2 fruit fly cellular contexts compared by ENCODE assay signal in the genomic region with DNA sequence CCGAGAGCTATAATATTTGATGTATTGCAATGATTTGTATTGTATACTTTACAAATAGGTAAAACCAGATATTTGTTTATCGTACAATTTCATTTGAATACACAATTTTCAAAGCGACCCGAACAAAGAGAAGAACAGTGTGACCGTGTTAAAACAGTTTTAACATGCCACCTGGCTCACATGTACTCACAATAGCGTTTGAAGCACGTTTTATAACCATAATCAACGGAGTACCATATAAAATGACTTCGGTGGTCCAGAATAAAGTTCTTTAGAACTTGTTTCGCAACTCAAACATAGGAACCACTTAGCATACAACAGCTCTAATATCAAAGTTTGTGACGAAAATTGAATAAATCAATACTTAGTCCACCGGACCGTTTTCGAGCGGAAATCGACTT.
TF ChIP-seq lines count a peak whose summit lies in the region.

A gene (minus strand): TSS at position 150 of the 401 bp plus-strand sequence.
A gene (plus strand): TSS at position 274 of the 401 bp plus-strand sequence.

TF ChIP-seq in whole organism, adult, 20 proteins besides CTCF, POLR2A, EP300 and RAD21 (continued from another document):
- TF ChIP-seq Clk (GFP tag; optimal IDR thresholded peaks at IDR 0.05; lab: Kevin White, UChicago) (no peak), bab1 (GFP tag; optimal IDR thresholded peaks at IDR 0.05; lab: Kevin White, UChicago) (peak; percentile 22)

TF ChIP-seq in whole organism, embryonic, 481 proteins besides CTCF, POLR2A, EP300 and RAD21 (continued from another document):
- TF ChIP-seq Bdp1 (GFP tag; optimal IDR thresholded peaks at IDR 0.05; lab: Kevin White, UChicago): no peak
- peak; percentile 18 for TF ChIP-seq CG3995 (GFP tag; optimal IDR thresholded peaks at IDR 0.05; lab: Kevin White, UChicago)
- TF ChIP-seq CG34422 (GFP tag; IDR thresholded peaks at IDR 0.05; lab: Robert Waterston, UW): no peak
- TF ChIP-seq CG6654 (GFP tag; optimal IDR thresholded peaks at IDR 0.05; lab: Kevin White, UChicago): no peak
- TF ChIP-seq CG12659 (GFP tag; optimal IDR thresholded peaks at IDR 0.05; lab: Kevin White, UChicago): peak; percentile 60
- TF ChIP-seq bigmax (GFP tag; optimal IDR thresholded peaks at IDR 0.05; lab: Kevin White, UChicago): no peak
- TF ChIP-seq CG2116 (GFP tag; optimal IDR thresholded peaks at IDR 0.05; lab: Kevin White, UChicago): peak; percentile 40
- no peak for TF ChIP-seq rib (GFP tag; IDR thresholded peaks at IDR 0.05; lab: Robert Waterston, UW)
- TF ChIP-seq CG1024 (GFP tag; IDR thresholded peaks at IDR 0.05; lab: Robert Waterston, UW): peak; percentile 99
- TF ChIP-seq MESR4 (GFP tag; optimal IDR thresholded peaks at IDR 0.05; lab: Kevin White, UChicago): peak; percentile 91
- TF ChIP-seq CG33557 (GFP tag; optimal IDR thresholded peaks at IDR 0.05; lab: Kevin White, UChicago): no peak
- no peak for TF ChIP-seq sim (GFP tag; IDR thresholded peaks at IDR 0.05; lab: Robert Waterston, UW)
- TF ChIP-seq CG15514 (GFP tag; optimal IDR thresholded peaks at IDR 0.05; lab: Kevin White, UChicago): peak; percentile 95
- TF ChIP-seq CG8290 (GFP tag; optimal IDR thresholded peaks at IDR 0.05; lab: Kevin White, UChicago): no peak
- TF ChIP-seq CG8290 (tag; optimal IDR thresholded peaks at IDR 0.05; lab: Kevin White, UChicago): peak; percentile 11 to 71
- peak; percentile 14 for TF ChIP-seq mam (GFP tag; optimal IDR thresholded peaks at IDR 0.05; lab: Kevin White, UChicago)
- no peak for TF ChIP-seq CG11695 (GFP tag; IDR thresholded peaks at IDR 0.05; lab: Robert Waterston, UW)
- TF ChIP-seq Ssrp (tag; optimal IDR thresholded peaks at IDR 0.05; lab: Kevin White, UChicago): peak; percentile 15
- TF ChIP-seq onecut (GFP tag; IDR thresholded peaks at IDR 0.05; lab: Robert Waterston, UW): peak; percentile 22; the same call in 1 of the 2 replicates
- peak; percentile 11 for TF ChIP-seq cad (GFP tag; optimal IDR thresholded peaks at IDR 0.05; lab: Kevin White, UChicago)
- no peak for TF ChIP-seq CG18476 (GFP tag; optimal IDR thresholded peaks at IDR 0.05; lab: Kevin White, UChicago)
- no peak for TF ChIP-seq CG18011 (GFP tag; optimal IDR thresholded peaks at IDR 0.05; lab: Kevin White, UChicago)
- TF ChIP-seq ssp (GFP tag; IDR thresholded peaks at IDR 0.05; lab: Robert Waterston, UW): peak; percentile 99
- TF ChIP-seq eve (GFP tag; optimal IDR thresholded peaks at IDR 0.05; lab: Kevin White, UChicago): peak in 1 of 2 experiments; percentile 21
- peak; percentile 75 for TF ChIP-seq pfk (GFP tag; optimal IDR thresholded peaks at IDR 0.05; lab: Kevin White, UChicago)
- peak; percentile 52 for TF ChIP-seq CG14710 (tag; optimal IDR thresholded peaks at IDR 0.05; lab: Kevin White, UChicago)
- peak; percentile 98 for TF ChIP-seq her (GFP tag; optimal IDR thresholded peaks at IDR 0.05; lab: Kevin White, UChicago)
- TF ChIP-seq MBD-R2 (GFP tag; IDR thresholded peaks at IDR 0.05; lab: Robert Waterston, UW): peak; percentile 44; the same call in 1 of the 2 replicates
- peak; percentile 17 for TF ChIP-seq CG13424 (tag; optimal IDR thresholded peaks at IDR 0.05; lab: Kevin White, UChicago)
- peak; percentile 55 for TF ChIP-seq Sry-δ (GFP tag; optimal IDR thresholded peaks at IDR 0.05; lab: Kevin White, UChicago)
- TF ChIP-seq trem (tag; optimal IDR thresholded peaks at IDR 0.05; lab: Kevin White, UChicago): peak; percentile 19
- no peak for TF ChIP-seq Hmr (GFP tag; optimal IDR thresholded peaks at IDR 0.05; lab: Kevin White, UChicago)
- TF ChIP-seq CG18262 (tag; optimal IDR thresholded peaks at IDR 0.05; lab: Kevin White, UChicago): no peak
- TF ChIP-seq CG15479 (GFP tag; optimal IDR thresholded peaks at IDR 0.05; lab: Kevin White, UChicago): peak; percentile 65
- TF ChIP-seq CG1233 (GFP tag; optimal IDR thresholded peaks at IDR 0.05; lab: Kevin White, UChicago): no peak
- TF ChIP-seq CG13624 (GFP tag; optimal IDR thresholded peaks at IDR 0.05; lab: Kevin White, UChicago): no peak
- peak; percentile 87 for TF ChIP-seq Med (GFP tag; lab: Kevin White, UChicago)
- no peak for TF ChIP-seq tll (GFP tag; optimal IDR thresholded peaks at IDR 0.05; lab: Kevin White, UChicago)
- TF ChIP-seq repo (GFP tag; optimal IDR thresholded peaks at IDR 0.05; lab: Kevin White, UChicago): no peak
- peak; percentile 64; the same call in 2 of the 3 replicates for TF ChIP-seq CG17361 (GFP tag; IDR thresholded peaks at IDR 0.05; lab: Robert Waterston, UW)
- TF ChIP-seq sens (GFP tag; lab: Kevin White, UChicago): peak; percentile 87
- TF ChIP-seq CrebB (tag; optimal IDR thresholded peaks at IDR 0.05; lab: Kevin White, UChicago): no peak
- TF ChIP-seq ttk (GFP tag; IDR thresholded peaks at IDR 0.05; lab: Robert Waterston, UW): no peak
- TF ChIP-seq gem (tag; optimal IDR thresholded peaks at IDR 0.05; lab: Kevin White, UChicago): peak; percentile 27
- TF ChIP-seq CG17802 (tag; optimal IDR thresholded peaks at IDR 0.05; lab: Kevin White, UChicago): peak; percentile 97
- TF ChIP-seq CG14965 (GFP tag; optimal IDR thresholded peaks at IDR 0.05; lab: Kevin White, UChicago; ENCODE audit: borderline replicate concordance): no peak
- peak; percentile 97 for TF ChIP-seq CG1603 (tag; optimal IDR thresholded peaks at IDR 0.05; lab: Kevin White, UChicago)
- TF ChIP-seq zen2 (GFP tag; IDR thresholded peaks at IDR 0.05; lab: Robert Waterston, UW; ENCODE audit: partially characterized antibody): no peak
- peak; percentile 54 for TF ChIP-seq B-H2 (GFP tag; optimal IDR thresholded peaks at IDR 0.05; lab: Kevin White, UChicago)
- TF ChIP-seq CG9932 (GFP tag; IDR thresholded peaks at IDR 0.05; lab: Robert Waterston, UW): no peak
- no peak for TF ChIP-seq Trl (optimal IDR thresholded peaks at IDR 0.05; lab: Kevin White, UChicago)
- TF ChIP-seq Trl (GFP tag; optimal IDR thresholded peaks at IDR 0.05; lab: Kevin White, UChicago): no peak
- peak; percentile 33 for TF ChIP-seq Mad (GFP tag; optimal IDR thresholded peaks at IDR 0.05; lab: Kevin White, UChicago)
- TF ChIP-seq CG11560 (tag; IDR thresholded peaks at IDR 0.05; lab: Robert Waterston, UW): no peak
- TF ChIP-seq CG14860 (GFP tag; IDR thresholded peaks at IDR 0.05; lab: Robert Waterston, UW; ENCODE audit: partially characterized antibody): no peak
- TF ChIP-seq Dref (GFP tag; IDR thresholded peaks at IDR 0.05; lab: Robert Waterston, UW): no peak
- 0 out of 2 replicates have a peak, but pooled peaks have one; percentile 29 for TF ChIP-seq Scr (GFP tag; IDR thresholded peaks at IDR 0.05; lab: Robert Waterston, UW; ENCODE audit: partially characterized antibody)
- TF ChIP-seq klu (GFP tag; IDR thresholded peaks at IDR 0.05; lab: Robert Waterston, UW): no peak
- no peak for TF ChIP-seq prd (optimal IDR thresholded peaks at IDR 0.05; lab: Kevin White, UChicago)
- no peak for TF ChIP-seq prd (GFP tag; IDR thresholded peaks at IDR 0.05; lab: Robert Waterston, UW)
- peak in 1 of 3 experiments; percentile 64 for TF ChIP-seq lola (GFP tag; optimal IDR thresholded peaks at IDR 0.05; lab: Kevin White, UChicago)
- peak; percentile 81; the same call in 1 of the 3 replicates for TF ChIP-seq CG2199 (GFP tag; IDR thresholded peaks at IDR 0.05; lab: Robert Waterston, UW)
- peak; percentile 57 for TF ChIP-seq BEAF-32 (GFP tag; optimal IDR thresholded peaks at IDR 0.05; lab: Kevin White, UChicago)
- peak; percentile 24 for TF ChIP-seq dmrt11E (tag; optimal IDR thresholded peaks at IDR 0.05; lab: Kevin White, UChicago)
- peak; percentile 85 for TF ChIP-seq dm (GFP tag; optimal IDR thresholded peaks at IDR 0.05; lab: Kevin White, UChicago)
- TF ChIP-seq sug (tag; optimal IDR thresholded peaks at IDR 0.05; lab: Kevin White, UChicago): peak; percentile 41
- TF ChIP-seq gsb (GFP tag; IDR thresholded peaks at IDR 0.05; lab: Robert Waterston, UW): no peak
- peak; percentile 66 for TF ChIP-seq YL-1 (GFP tag; optimal IDR thresholded peaks at IDR 0.05; lab: Kevin White, UChicago)
- peak in 1 of 2 experiments; percentile 17 for TF ChIP-seq crp (GFP tag; optimal IDR thresholded peaks at IDR 0.05; lab: Kevin White, UChicago)
- TF ChIP-seq Lhr (GFP tag; optimal IDR thresholded peaks at IDR 0.05; lab: Kevin White, UChicago): peak; percentile 57
- TF ChIP-seq CG9876 (GFP tag; optimal IDR thresholded peaks at IDR 0.05; lab: Kevin White, UChicago): no peak
- peak; percentile 14 for TF ChIP-seq CG15696 (tag; optimal IDR thresholded peaks at IDR 0.05; lab: Kevin White, UChicago)
- no peak for TF ChIP-seq CG9437 (GFP tag; optimal IDR thresholded peaks at IDR 0.05; lab: Kevin White, UChicago)
- TF ChIP-seq Hsf (GFP tag; optimal IDR thresholded peaks at IDR 0.05; lab: Kevin White, UChicago): no peak
- TF ChIP-seq Elba2 (GFP tag; optimal IDR thresholded peaks at IDR 0.05; lab: Kevin White, UChicago): no peak
- TF ChIP-seq NC2β (GFP tag; optimal IDR thresholded peaks at IDR 0.05; lab: Kevin White, UChicago): no peak
- TF ChIP-seq CG1647 (GFP tag; optimal IDR thresholded peaks at IDR 0.05; lab: Kevin White, UChicago): no peak
- TF ChIP-seq CG10979 (tag; optimal IDR thresholded peaks at IDR 0.05; lab: Kevin White, UChicago): no peak
- no peak for TF ChIP-seq Doc2 (GFP tag; IDR thresholded peaks at IDR 0.05; lab: Robert Waterston, UW)
- peak; percentile 93 for TF ChIP-seq CG11723 (GFP tag; optimal IDR thresholded peaks at IDR 0.05; lab: Kevin White, UChicago)
- peak; percentile 83 for TF ChIP-seq pzg (GFP tag; optimal IDR thresholded peaks at IDR 0.05; lab: Kevin White, UChicago)
- peak; percentile 35 for TF ChIP-seq HmgZ (tag; optimal IDR thresholded peaks at IDR 0.05; lab: Kevin White, UChicago)
- peak; percentile 2 for TF ChIP-seq PHDP (tag; optimal IDR thresholded peaks at IDR 0.05; lab: Kevin White, UChicago)
- peak; percentile 8 for TF ChIP-seq HLH54F (GFP tag; optimal IDR thresholded peaks at IDR 0.05; lab: Kevin White, UChicago)
- TF ChIP-seq Ets65A (GFP tag; lab: Kevin White, UChicago): peak; percentile 93
- no peak for TF ChIP-seq E2f1 (GFP tag; IDR thresholded peaks at IDR 0.05; lab: Robert Waterston, UW)
- no peak for TF ChIP-seq CG31441 (GFP tag; IDR thresholded peaks at IDR 0.05; lab: Robert Waterston, UW)
TF ChIP-seq in whole organism, embryonic: peak in this region for 59.
